Worm (Caenorhabditis elegans): ENCODE results near the gene F20B6.9.
A peak's percentile ranks its signal among the peaks of the same experiment; 100 is the strongest.

The F20B6.9 gene

ce11 chrX:4238971-4239370, 31.7 kb upstream of the F20B6.9 start:
- TF ChIP-seq elt-3 (tag; optimal IDR thresholded peaks at IDR 0.05) = no peak
- TF ChIP-seq aly-2 (tag; optimal IDR thresholded peaks at IDR 0.05) = no peak
- TF ChIP-seq sma-9 (GFP tag; optimal IDR thresholded peaks at IDR 0.05) = peak; percentile 69
- TF ChIP-seq sma-9 (tag; optimal IDR thresholded peaks at IDR 0.05) = no peak

- TF ChIP-seq nhr-21 (tag; optimal IDR thresholded peaks at IDR 0.05) (no peak), elt-1 (tag; optimal IDR thresholded peaks at IDR 0.05) (no peak), ceh-82 (tag; optimal IDR thresholded peaks at IDR 0.05) (no peak), nhr-237 (tag; optimal IDR thresholded peaks at IDR 0.05) (no peak), nhr-23 (tag; optimal IDR thresholded peaks at IDR 0.05) (no peak), Y55F3AM.14 (GFP tag; optimal IDR thresholded peaks at IDR 0.05) (no peak), dmd-4 (tag; optimal IDR thresholded peaks at IDR 0.05) (no peak), lin-39 (tag; optimal IDR thresholded peaks at IDR 0.05) (no peak), nhr-77 (tag; optimal IDR thresholded peaks at IDR 0.05) (no peak), F13H6.1 (tag; optimal IDR thresholded peaks at IDR 0.05) (no peak), nhr-6 (tag; optimal IDR thresholded peaks at IDR 0.05) (no peak), mbf-1 (tag; optimal IDR thresholded peaks at IDR 0.05) (no peak), ztf-11 (tag; optimal IDR thresholded peaks at IDR 0.05) (no peak), ztf-4 (tag; optimal IDR thresholded peaks at IDR 0.05) (no peak), gmeb-1 (tag; optimal IDR thresholded peaks at IDR 0.05) (no peak), ztf-1 (GFP tag; conservative IDR thresholded peaks at IDR 0.05) (no peak), ceh-16 (tag; optimal IDR thresholded peaks at IDR 0.05) (no peak)
These were observed 28.5 kb upstream of the F20B6.9 start, which contains the start of gene rab-37 for ce11 chrX:4235752-4236151. Gene rab-37, minus strand, starts transcription at chrX:4235852.

ce11 chrX:4222779-4223387, 15.6 kb upstream of the F20B6.9 start:
- peak; percentile 82 for TF ChIP-seq mab-5 (tag; optimal IDR thresholded peaks at IDR 0.05)
- peak; percentile 77 for TF ChIP-seq nhr-25 (tag; optimal IDR thresholded peaks at IDR 0.05)
- TF ChIP-seq mbf-1 (tag; optimal IDR thresholded peaks at IDR 0.05) = no peak
- TF ChIP-seq crh-2 (tag; optimal IDR thresholded peaks at IDR 0.05) = peak; percentile 76
- peak; percentile 76 for TF ChIP-seq gmeb-1 (tag; optimal IDR thresholded peaks at IDR 0.05)
- TF ChIP-seq ceh-16 (tag; optimal IDR thresholded peaks at IDR 0.05) = peak; percentile 14
- no peak for TF ChIP-seq aly-2 (tag; optimal IDR thresholded peaks at IDR 0.05)
- TF ChIP-seq nhr-23 (tag; optimal IDR thresholded peaks at IDR 0.05) = no peak
- TF ChIP-seq elt-1 (tag; optimal IDR thresholded peaks at IDR 0.05) = peak; percentile 44
- peak; percentile 48 for TF ChIP-seq lin-13 (GFP tag; optimal IDR thresholded peaks at IDR 0.05)
- no peak for TF ChIP-seq ztf-1 (GFP tag; conservative IDR thresholded peaks at IDR 0.05)
- no peak for TF ChIP-seq zag-1 (tag; optimal IDR thresholded peaks at IDR 0.05)
- peak; percentile 44 to 66 for TF ChIP-seq mdl-1 (tag; optimal IDR thresholded peaks at IDR 0.05)
- TF ChIP-seq sma-9 (GFP tag; optimal IDR thresholded peaks at IDR 0.05) = peak; percentile 83
- TF ChIP-seq sma-9 (tag; optimal IDR thresholded peaks at IDR 0.05) = no peak
- TF ChIP-seq unc-55 (GFP tag; optimal IDR thresholded peaks at IDR 0.05) = peak; percentile 49
- TF ChIP-seq alr-1 (tag; optimal IDR thresholded peaks at IDR 0.05) = no peak
- TF ChIP-seq nhr-12 (tag; optimal IDR thresholded peaks at IDR 0.05) = no peak
- no peak for TF ChIP-seq lin-39 (tag; optimal IDR thresholded peaks at IDR 0.05)
- TF ChIP-seq nhr-237 (tag; optimal IDR thresholded peaks at IDR 0.05) = peak; percentile 34
- no peak for TF ChIP-seq peb-1 (tag; optimal IDR thresholded peaks at IDR 0.05)
- TF ChIP-seq nhr-10 (tag; optimal IDR thresholded peaks at IDR 0.05) = peak; percentile 36
- peak; percentile 84 for TF ChIP-seq egl-27 (tag; optimal IDR thresholded peaks at IDR 0.05)
- TF ChIP-seq ztf-11 (tag; optimal IDR thresholded peaks at IDR 0.05) = no peak
- no peak for TF ChIP-seq blmp-1 (tag; optimal IDR thresholded peaks at IDR 0.05; ENCODE audit: insufficient read depth)
- peak; percentile 94 for TF ChIP-seq sma-3 (GFP tag; optimal IDR thresholded peaks at IDR 0.05)
- TF ChIP-seq unc-62 (GFP tag; optimal IDR thresholded peaks at IDR 0.05) = peak; percentile 42
- TF ChIP-seq elt-3 (tag; optimal IDR thresholded peaks at IDR 0.05) = no peak
- TF ChIP-seq ama-1 (optimal IDR thresholded peaks at IDR 0.05) = peak; percentile 63
- TF ChIP-seq ztf-4 (tag; optimal IDR thresholded peaks at IDR 0.05) = peak; percentile 80
- TF ChIP-seq nhr-6 (tag; optimal IDR thresholded peaks at IDR 0.05) = peak; percentile 86
- TF ChIP-seq nhr-21 (tag; optimal IDR thresholded peaks at IDR 0.05) = peak; percentile 91
- TF ChIP-seq unc-39 (tag; optimal IDR thresholded peaks at IDR 0.05) = no peak
- no peak for TF ChIP-seq ZK546.5 (tag; optimal IDR thresholded peaks at IDR 0.05)
- no peak for TF ChIP-seq skn-1 (tag; optimal IDR thresholded peaks at IDR 0.05)
- peak; percentile 73 for TF ChIP-seq nhr-129 (tag; optimal IDR thresholded peaks at IDR 0.05)
- peak; percentile 85 for TF ChIP-seq sem-4 (tag; optimal IDR thresholded peaks at IDR 0.05)
- no peak for TF ChIP-seq dmd-4 (tag; optimal IDR thresholded peaks at IDR 0.05)
- no peak for TF ChIP-seq ceh-82 (tag; optimal IDR thresholded peaks at IDR 0.05)
- peak; percentile 39 to 81 for TF ChIP-seq lsy-2 (tag; optimal IDR thresholded peaks at IDR 0.05)
- TF ChIP-seq nhr-77 (tag; optimal IDR thresholded peaks at IDR 0.05) = no peak
- TF ChIP-seq Y55F3AM.14 (GFP tag; optimal IDR thresholded peaks at IDR 0.05) = peak; percentile 79
- TF ChIP-seq lin-11 (tag; optimal IDR thresholded peaks at IDR 0.05) = peak; percentile 77
- TF ChIP-seq fos-1 (tag; optimal IDR thresholded peaks at IDR 0.05) = no peak
- TF ChIP-seq R02D3.7 (tag; optimal IDR thresholded peaks at IDR 0.05) = no peak
- TF ChIP-seq snpc-4 (tag; optimal IDR thresholded peaks at IDR 0.05) = peak; percentile 39
